Worm (Caenorhabditis elegans) whole organism, L1 larva: ENCODE measurements around the gene T04A6.2.
A peak's percentile ranks its signal among the peaks of the same experiment; 100 is the strongest.

ENCODE experiments used
- C04F5.9 ChIP-seq: sonication (generic microtip); optimal IDR thresholded peaks from 2 replicates; lab custom pipeline; 2016; ENCODE audit warnings: missing genetic modification characterization, missing compliant biosample characterization
- C16A3.4 ChIP-seq: fragments of 150-350 bp; optimal IDR thresholded peaks from 2 replicates; lab custom pipeline; 2014; ENCODE audit warnings: missing biosample characterization, missing genetic modification characterization
- aly-2 ChIP-seq: fragments of 150-350 bp; optimal IDR thresholded peaks from 2 replicates; lab custom pipeline; 2014; ENCODE audit warnings: missing biosample characterization, missing genetic modification characterization
- ama-1 ChIP-seq: fragments of 150-350 bp; optimal IDR thresholded peaks from 2 replicates; lab custom pipeline; 2014
- ceh-88 ChIP-seq: fragments of 200-800 bp; sonication (Bioruptor generic); IDR thresholded peaks from 2 replicates; pipeline ENCODE4 v1.3.6; 2022; ENCODE audit warnings: missing genetic modification characterization, missing compliant biosample characterization
- ceh-90 ChIP-seq: sonication (generic microtip); optimal IDR thresholded peaks from 2 replicates; lab custom pipeline; 2016; ENCODE audit warnings: missing genetic modification characterization, missing compliant biosample characterization
- ces-1 ChIP-seq: fragments of 150-350 bp; optimal IDR thresholded peaks from 2 replicates; lab custom pipeline; 2014; ENCODE audit warnings: missing biosample characterization, missing genetic modification reagents, missing genetic modification characterization
- dpl-1 ChIP-seq, 3 experiments: fragments of 150-350 bp in 2 of 3; sonication (generic microtip) in 1 of 3; optimal IDR thresholded peaks; 2 replicates each; lab custom pipeline; 2014 to 2017; ENCODE audit warnings: missing biosample characterization in 3 of 3, missing genetic modification characterization in 3 of 3, missing genetic modification reagents in 3 of 3
- efl-3 ChIP-seq: fragments of 200-800 bp; sonication (Bioruptor generic); optimal IDR thresholded peaks from 2 replicates; lab custom pipeline; 2018; ENCODE audit warnings: mild to moderate bottlenecking, missing genetic modification characterization, missing compliant biosample characterization
- egl-27 ChIP-seq, 2 experiments: fragments of 150-350 bp in 1 of 2; sonication (generic microtip); optimal IDR thresholded peaks; 3 replicates each; lab custom pipeline; 2017 to 2018; ENCODE audit warnings: missing biosample characterization in 2 of 2, missing genetic modification characterization in 2 of 2, missing genetic modification reagents in 2 of 2
- elt-2 ChIP-seq: sonication (generic microtip); optimal IDR thresholded peaks from 2 replicates; lab custom pipeline; 2016; ENCODE audit warnings: missing genetic modification characterization, mild to moderate bottlenecking, inconsistent platforms, missing compliant biosample characterization, missing genetic modification reagents
- elt-3 ChIP-seq, 6 experiments: fragments of 150-350 bp in 1 of 6; sonication (generic microtip); optimal IDR thresholded peaks; 2 replicates each; lab custom pipeline; 2017 to 2018; ENCODE audit warnings: missing biosample characterization in 6 of 6, missing genetic modification characterization in 6 of 6, inconsistent platforms in 1 of 6
- ets-5 ChIP-seq: fragments of 200-800 bp; sonication (Bioruptor generic); IDR thresholded peaks from 2 replicates; pipeline ENCODE4 v1.3.6; 2022; ENCODE audit warnings: missing genetic modification characterization, missing compliant biosample characterization
- fkh-10 ChIP-seq: sonication (generic microtip); optimal IDR thresholded peaks from 2 replicates; lab custom pipeline; 2017; ENCODE audit warnings: missing biosample characterization, missing genetic modification reagents, missing genetic modification characterization
- fkh-4 ChIP-seq: sonication (generic microtip); optimal IDR thresholded peaks from 2 replicates; lab custom pipeline; 2016; ENCODE audit warnings: missing compliant biosample characterization, missing genetic modification characterization, borderline replicate concordance
- fkh-8 ChIP-seq: sonication (generic microtip); optimal IDR thresholded peaks from 2 replicates; lab custom pipeline; 2016; ENCODE audit warnings: mild to moderate bottlenecking, missing genetic modification characterization, missing compliant biosample characterization
- fos-1 ChIP-seq: fragments of 150-350 bp; optimal IDR thresholded peaks from 2 replicates; lab custom pipeline; 2014; ENCODE audit warnings: missing biosample characterization, missing genetic modification characterization
- grh-1 ChIP-seq: fragments of 200-800 bp; sonication (Bioruptor generic); IDR thresholded peaks from 2 replicates; pipeline ENCODE4 v1.3.6; 2022; ENCODE audit warnings: missing genetic modification reagents, missing genetic modification characterization, missing compliant biosample characterization
- hlh-17 ChIP-seq: fragments of 200-800 bp; sonication (Bioruptor generic); optimal IDR thresholded peaks from 2 replicates; lab custom pipeline; 2018; ENCODE audit warnings: missing genetic modification characterization, mild to moderate bottlenecking, missing compliant biosample characterization, moderate library complexity, borderline replicate concordance
- hlh-4 ChIP-seq: sonication (generic microtip); optimal IDR thresholded peaks from 2 replicates; lab custom pipeline; 2016; ENCODE audit warnings: mild to moderate bottlenecking, missing genetic modification characterization, missing compliant biosample characterization
- hpl-2 ChIP-seq: fragments of 150-350 bp; optimal IDR thresholded peaks from 2 replicates; lab custom pipeline; 2014; ENCODE audit warnings: missing biosample characterization, missing genetic modification reagents, missing genetic modification characterization
- irx-1 ChIP-seq: sonication (generic microtip); optimal IDR thresholded peaks from 2 replicates; lab custom pipeline; 2016; ENCODE audit warnings: missing genetic modification characterization, missing compliant biosample characterization
- isw-1 ChIP-seq: fragments of 200-800 bp; sonication (Bioruptor generic); IDR thresholded peaks from 2 replicates; pipeline ENCODE4 v1.3.6; 2022; ENCODE audit warnings: missing genetic modification characterization, missing compliant biosample characterization
- lin-13 ChIP-seq: fragments of 150-350 bp; optimal IDR thresholded peaks from 2 replicates; lab custom pipeline; 2014; ENCODE audit warnings: missing biosample characterization, missing genetic modification reagents, missing genetic modification characterization
- lin-14 ChIP-seq: fragments of 200-800 bp; sonication (Bioruptor generic); optimal IDR thresholded peaks from 2 replicates; lab custom pipeline; 2018; ENCODE audit warnings: mild to moderate bottlenecking, missing genetic modification characterization, moderate library complexity, missing compliant biosample characterization
- lin-35 ChIP-seq, 2 experiments: fragments of 150-350 bp; optimal IDR thresholded peaks; 2 replicates each; lab custom pipeline; 2014; ENCODE audit warnings: missing biosample characterization in 2 of 2, missing genetic modification characterization in 2 of 2, missing genetic modification reagents in 2 of 2
- lir-3 ChIP-seq: sonication (generic microtip); optimal IDR thresholded peaks from 2 replicates; lab custom pipeline; 2016; ENCODE audit warnings: mild to moderate bottlenecking, missing genetic modification characterization, moderate library complexity, missing compliant biosample characterization; ENCODE audit not compliant: poor library complexity
- nhr-11 ChIP-seq: fragments of 150-350 bp; optimal IDR thresholded peaks from 2 replicates; lab custom pipeline; 2014; ENCODE audit warnings: missing biosample characterization, missing genetic modification characterization
- nhr-12 ChIP-seq: sonication (generic microtip); optimal IDR thresholded peaks from 2 replicates; lab custom pipeline; 2017; ENCODE audit warnings: missing biosample characterization, missing genetic modification characterization
- nhr-19 ChIP-seq: fragments of 200-800 bp; sonication (Bioruptor generic); conservative IDR thresholded peaks from 2 replicates; pipeline ENCODE4 v1.3.6; 2022; ENCODE audit warnings: missing genetic modification characterization, missing compliant biosample characterization
- nhr-20 ChIP-seq: sonication (generic microtip); optimal IDR thresholded peaks from 2 replicates; lab custom pipeline; 2016; ENCODE audit warnings: mild to moderate bottlenecking, missing genetic modification characterization, missing compliant biosample characterization
- nhr-28 ChIP-seq: fragments of 150-350 bp; optimal IDR thresholded peaks from 2 replicates; lab custom pipeline; 2014; ENCODE audit warnings: missing biosample characterization, missing genetic modification characterization
- nhr-76 ChIP-seq: sonication (generic microtip); optimal IDR thresholded peaks from 2 replicates; lab custom pipeline; 2017; ENCODE audit warnings: missing biosample characterization, missing genetic modification characterization
- nhr-77 ChIP-seq: fragments of 150-350 bp; optimal IDR thresholded peaks from 2 replicates; lab custom pipeline; 2014; ENCODE audit warnings: missing biosample characterization, missing genetic modification characterization
- nhr-84 ChIP-seq: sonication (generic microtip); optimal IDR thresholded peaks from 2 replicates; lab custom pipeline; 2017; ENCODE audit warnings: missing biosample characterization, missing genetic modification characterization
- nhr-90 ChIP-seq: sonication (generic microtip); optimal IDR thresholded peaks from 2 replicates; lab custom pipeline; 2016; ENCODE audit warnings: mild to moderate bottlenecking, missing genetic modification characterization, missing compliant biosample characterization; ENCODE audit not compliant: poor library complexity
- pag-3 ChIP-seq: sonication (generic microtip); optimal IDR thresholded peaks from 2 replicates; lab custom pipeline; 2017; ENCODE audit warnings: missing genetic modification characterization, mild to moderate bottlenecking, missing compliant biosample characterization, antibody characterized with exemption, borderline replicate concordance; ENCODE audit not compliant: insufficient read depth
- pax-3 ChIP-seq: fragments of 200-800 bp; sonication (Bioruptor generic); optimal IDR thresholded peaks from 2 replicates; lab custom pipeline; 2018; ENCODE audit warnings: mild to moderate bottlenecking, missing genetic modification characterization, moderate library complexity, missing compliant biosample characterization
- pqm-1 ChIP-seq: sonication (generic microtip); optimal IDR thresholded peaks from 3 replicates; lab custom pipeline; 2017; ENCODE audit warnings: missing biosample characterization, missing genetic modification characterization
- rnt-1 ChIP-seq: sonication (generic microtip); optimal IDR thresholded peaks from 2 replicates; lab custom pipeline; 2016; ENCODE audit warnings: mild to moderate bottlenecking, missing genetic modification characterization, moderate library complexity, missing compliant biosample characterization
- snu-23 ChIP-seq: sonication (generic microtip); optimal IDR thresholded peaks from 2 replicates; lab custom pipeline; 2016; ENCODE audit warnings: missing genetic modification characterization, missing compliant biosample characterization
- unc-62 ChIP-seq: fragments of 150-350 bp; optimal IDR thresholded peaks from 2 replicates; lab custom pipeline; 2014; ENCODE audit warnings: missing biosample characterization, missing genetic modification reagents, missing genetic modification characterization
- unc-86 ChIP-seq: sonication (generic microtip); optimal IDR thresholded peaks from 2 replicates; lab custom pipeline; 2016; ENCODE audit warnings: missing genetic modification characterization, missing compliant biosample characterization
- vab-15 ChIP-seq: sonication (generic microtip); optimal IDR thresholded peaks from 2 replicates; lab custom pipeline; 2017; ENCODE audit warnings: missing genotype, mild to moderate bottlenecking, missing genetic modification characterization, missing compliant biosample characterization
- zip-4 ChIP-seq: fragments of 200-800 bp; sonication (Bioruptor generic); optimal IDR thresholded peaks from 2 replicates; lab custom pipeline; 2018; ENCODE audit warnings: mild to moderate bottlenecking, missing genetic modification characterization, moderate library complexity, missing compliant biosample characterization

The T04A6.2 gene

DNA sequence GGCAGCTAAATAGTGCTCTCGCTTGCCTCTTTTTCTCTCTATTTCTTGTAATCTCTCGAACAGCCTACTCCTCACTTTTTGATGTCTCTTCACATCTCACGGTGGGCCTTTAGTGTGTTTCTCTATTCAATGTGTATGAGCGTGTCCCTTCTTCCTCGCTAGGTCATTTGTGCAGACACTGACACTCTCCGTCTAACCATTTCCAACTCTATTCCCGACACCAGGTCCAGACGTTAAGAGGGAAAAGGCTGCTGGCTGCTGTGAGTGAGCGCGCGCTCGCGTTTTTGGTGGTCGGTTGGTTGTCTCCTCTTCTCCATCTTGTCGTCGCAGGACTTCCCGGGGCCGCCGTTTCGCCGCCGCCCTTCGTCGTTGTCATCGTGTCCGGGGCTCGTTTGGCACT, 44.8 kb downstream of the T04A6.2 start (continued):
- no peak for TF ChIP-seq nhr-90
- TF ChIP-seq lin-35 (GFP tag; optimal IDR thresholded peaks at IDR 0.05; lab: Kevin White, UChicago) = peak in 1 of 2 experiments; percentile 61
- TF ChIP-seq C04F5.9 = no peak
- no peak for TF ChIP-seq aly-2 (tag; lab: Kevin White, UChicago)
- TF ChIP-seq nhr-28 (tag; lab: Kevin White, UChicago) = no peak
- no peak for TF ChIP-seq elt-3 (tag; optimal IDR thresholded peaks at IDR 0.05; lab: Kevin White, UChicago)
- TF ChIP-seq ama-1 = no peak
- TF ChIP-seq zip-4 (GFP tag; lab: Kevin White, UChicago) = no peak
- TF ChIP-seq hlh-4 = no peak
- peak; percentile 75 for TF ChIP-seq fkh-8 (tag; lab: Kevin White, UChicago)
- TF ChIP-seq lir-3 = no peak
- no peak for TF ChIP-seq ets-5
- TF ChIP-seq fos-1 (tag; lab: Kevin White, UChicago) = no peak
- peak; percentile 15; the same call in 1 of the 2 replicates for TF ChIP-seq isw-1 (GFP tag; lab: Robert Waterston, UW)
- no peak for TF ChIP-seq ceh-90
- no peak for TF ChIP-seq hlh-17
- TF ChIP-seq nhr-84 (tag; lab: Kevin White, UChicago) = no peak
- peak; percentile 61 for TF ChIP-seq rnt-1 (tag; lab: Kevin White, UChicago)
- TF ChIP-seq lin-13 = no peak
- no peak for TF ChIP-seq unc-62 (GFP tag; lab: Kevin White, UChicago)
- no peak for TF ChIP-seq nhr-76 (tag; lab: Kevin White, UChicago)
- TF ChIP-seq nhr-12 (tag; lab: Kevin White, UChicago) = no peak
- TF ChIP-seq C16A3.4 = peak; percentile 58
- no peak for TF ChIP-seq ces-1
- peak; percentile 94 for TF ChIP-seq lin-14 (GFP tag; lab: Kevin White, UChicago)
- TF ChIP-seq nhr-77 (tag; lab: Kevin White, UChicago) = no peak
- no peak for TF ChIP-seq grh-1 (GFP tag; lab: Robert Waterston, UW)
- TF ChIP-seq pqm-1 (tag; lab: Kevin White, UChicago) = no peak
- TF ChIP-seq hpl-2 (GFP tag; lab: Kevin White, UChicago) = no peak
- peak in 1 of 3 experiments; percentile 40 for TF ChIP-seq dpl-1 (GFP tag; optimal IDR thresholded peaks at IDR 0.05; lab: Kevin White, UChicago)
- no peak for TF ChIP-seq efl-3
- TF ChIP-seq snu-23 = peak; percentile 61
- TF ChIP-seq fkh-10 (GFP tag; lab: Kevin White, UChicago) = peak; percentile 47
- TF ChIP-seq elt-2 (tag; lab: Kevin White, UChicago) = no peak
- TF ChIP-seq ceh-88 (GFP tag; lab: Robert Waterston, UW) = no peak
- TF ChIP-seq nhr-11 (tag; lab: Kevin White, UChicago) = no peak
- peak; percentile 25; the same call in 1 of the 2 replicates for TF ChIP-seq nhr-19 (GFP tag; lab: Robert Waterston, UW)
- no peak for TF ChIP-seq vab-15
- no peak for TF ChIP-seq egl-27 (tag; optimal IDR thresholded peaks at IDR 0.05; lab: Kevin White, UChicago)
- peak; percentile 32 for TF ChIP-seq unc-86
- TF ChIP-seq nhr-20 (tag; lab: Kevin White, UChicago) = peak; percentile 14
- TF ChIP-seq pag-3 (tag; lab: Kevin White, UChicago) = no peak
- no peak for TF ChIP-seq pax-3 (tag; lab: Kevin White, UChicago)
- no peak for TF ChIP-seq fkh-4 (tag; lab: Kevin White, UChicago)
- no peak for TF ChIP-seq irx-1 (tag; lab: Kevin White, UChicago)
